Worm (Caenorhabditis elegans) whole organism, L4/young adult: Measurements from ENCODE around the gene Y94A7B.11.

Source experiments
- W03F9.2 ChIP-seq: fragments of 150-350 bp; optimal IDR thresholded peaks from 2 replicates; lab custom pipeline; 2014; ENCODE audit warnings: missing biosample characterization, missing genetic modification characterization
- dao-5 ChIP-seq: sonication (generic microtip); optimal IDR thresholded peaks from 2 replicates; lab custom pipeline; 2016; ENCODE audit warnings: missing genotype, missing genetic modification characterization, moderate library complexity, missing compliant biosample characterization
- him-1 ChIP-seq: sonication (generic microtip); optimal IDR thresholded peaks from 2 replicates; lab custom pipeline; 2016; ENCODE audit warnings: missing genotype, missing genetic modification reagents, missing genetic modification characterization, missing compliant biosample characterization

Y94A7B.11 gene

ce11 chrV:17802519-17802918 lies at the start of gene Y94A7B.11, which contains the start of gene srh-292:
Gene Y94A7B.11 (minus strand): TSS chrV:17802619.
Gene srh-292 (plus strand): TSS chrV:17802769.
- no peak for TF ChIP-seq dao-5 (tag; lab: Kevin White, UChicago)
- TF ChIP-seq him-1 (tag; lab: Kevin White, UChicago): no peak
- TF ChIP-seq W03F9.2: no peak

ce11 chrV:17845370-17845967 lies 43.0 kb upstream of the Y94A7B.11 start:
- no peak for TF ChIP-seq him-1 (tag; lab: Kevin White, UChicago)
- no peak for TF ChIP-seq dao-5 (tag; lab: Kevin White, UChicago)
- TF ChIP-seq W03F9.2: no peak

ce11 chrV:17844106-17844505 lies 41.7 kb upstream of the Y94A7B.11 start, which contains the start of gene srh-286:
Gene srh-286 (minus strand): TSS chrV:17844206.
- TF ChIP-seq W03F9.2: no peak
- no peak for TF ChIP-seq him-1 (tag; lab: Kevin White, UChicago)
- no peak for TF ChIP-seq dao-5 (tag; lab: Kevin White, UChicago)

DNA sequence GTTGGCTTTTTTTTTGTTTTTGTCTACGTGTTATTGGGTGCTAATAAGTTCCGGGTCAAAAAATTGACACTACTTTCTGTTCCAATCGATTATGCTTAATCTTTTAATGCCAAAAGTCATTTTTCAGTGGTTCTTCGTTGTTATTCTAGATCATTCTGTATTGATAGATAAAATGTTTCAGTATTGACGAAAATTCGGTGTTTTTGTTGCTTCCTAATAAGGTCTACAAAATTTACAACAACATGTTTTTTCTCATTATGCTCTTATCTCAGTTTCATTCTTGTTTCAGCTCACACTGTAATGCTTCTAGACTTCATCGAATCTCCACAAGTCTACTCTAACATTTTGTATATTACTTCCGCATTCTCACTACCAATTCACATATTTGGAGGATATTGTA lies 28.9 kb upstream of the Y94A7B.11 start, which contains the start of gene srh-303:
srh-303 (plus strand) TSS at position 301 of the 400 bp plus-strand sequence.
- TF ChIP-seq W03F9.2 (no peak), dao-5 (tag; lab: Kevin White, UChicago) (no peak)

- TF ChIP-seq dao-5 (tag; lab: Kevin White, UChicago) (no peak), W03F9.2 (no peak), him-1 (tag; lab: Kevin White, UChicago) (no peak)
Observed at ce11 chrV:17828310-17828709, 25.9 kb upstream of the Y94A7B.11 start, which contains the start of gene srh-304. Gene srh-304 (plus strand): TSS chrV:17828610.

- TF ChIP-seq dao-5 (tag; lab: Kevin White, UChicago): no peak
- TF ChIP-seq him-1 (tag; lab: Kevin White, UChicago): no peak
- TF ChIP-seq W03F9.2: no peak
Observed at ce11 chrV:17824610-17825009, 22.2 kb upstream of the Y94A7B.11 start, which contains the start of gene srh-301. Gene srh-301 (plus strand): TSS chrV:17824910.

DNA sequence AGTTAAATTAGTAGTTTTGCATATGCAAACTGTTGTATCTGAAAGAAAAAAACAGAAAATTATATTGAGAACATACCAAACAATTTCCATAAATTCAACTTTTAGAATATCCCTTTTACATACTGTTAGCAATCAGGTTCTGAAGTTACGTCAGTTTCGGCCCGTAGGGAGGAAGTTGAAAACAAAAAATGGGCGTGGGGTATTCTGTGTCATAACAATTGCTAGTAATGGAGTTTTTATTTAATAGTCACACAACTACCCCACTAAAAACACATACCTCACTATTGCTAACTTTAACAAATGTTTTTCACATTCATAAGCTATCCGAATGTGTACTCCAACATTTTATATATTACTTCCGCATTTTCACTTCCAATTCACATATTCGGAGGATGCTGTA lies 19.4 kb upstream of the Y94A7B.11 start, which contains the start of gene srh-300:
srh-300 (plus strand) TSS at position 301 of the 400 bp plus-strand sequence.
- TF ChIP-seq him-1 (tag; lab: Kevin White, UChicago) (no peak), W03F9.2 (no peak), dao-5 (tag; lab: Kevin White, UChicago) (no peak)

- TF ChIP-seq W03F9.2 (no peak), him-1 (tag; lab: Kevin White, UChicago) (no peak), dao-5 (tag; lab: Kevin White, UChicago) (no peak)
Observed at ce11 chrV:17819704-17820103, 17.3 kb upstream of the Y94A7B.11 start.

- TF ChIP-seq dao-5 (tag; lab: Kevin White, UChicago): no peak
- TF ChIP-seq him-1 (tag; lab: Kevin White, UChicago): no peak
- TF ChIP-seq W03F9.2: no peak
Observed at ce11 chrV:17818567-17818966, 16.1 kb upstream of the Y94A7B.11 start, which contains the start of gene srh-298. Gene srh-298 (plus strand): TSS chrV:17818867.

- TF ChIP-seq W03F9.2 (no peak), him-1 (tag; lab: Kevin White, UChicago) (no peak), dao-5 (tag; lab: Kevin White, UChicago) (no peak)
Observed at ce11 chrV:17812127-17812526, 9.7 kb upstream of the Y94A7B.11 start.

DNA sequence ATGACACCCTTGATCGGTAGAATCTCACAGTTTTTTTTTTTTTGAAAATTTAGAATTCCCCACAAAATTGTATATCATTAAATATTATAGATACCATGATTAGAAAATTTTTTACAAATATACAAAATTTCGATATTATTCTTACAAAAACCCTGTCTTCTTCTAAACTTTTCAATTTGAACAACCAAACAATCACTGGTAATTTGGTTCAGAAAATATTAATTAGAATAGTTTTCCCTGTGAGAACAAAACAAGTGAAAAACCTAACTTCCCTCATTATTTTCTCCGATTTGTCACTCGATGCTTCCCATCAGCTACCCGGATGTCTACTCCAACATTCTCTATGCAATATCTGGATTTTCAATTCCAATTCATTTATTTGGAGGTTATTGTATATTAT lies 7.6 kb upstream of the Y94A7B.11 start, which contains the start of gene srh-296:
srh-296 (plus strand) TSS at position 301 of the 400 bp plus-strand sequence.
- TF ChIP-seq W03F9.2 (no peak), dao-5 (tag; lab: Kevin White, UChicago) (no peak), him-1 (tag; lab: Kevin White, UChicago) (no peak)

- TF ChIP-seq dao-5 (tag; lab: Kevin White, UChicago): no peak
- TF ChIP-seq him-1 (tag; lab: Kevin White, UChicago): no peak
- no peak for TF ChIP-seq W03F9.2
Observed at ce11 chrV:17805323-17805722, 2.9 kb upstream of the Y94A7B.11 start, which contains the start of gene srh-291. Gene srh-291 (plus strand): TSS chrV:17805623.

DNA sequence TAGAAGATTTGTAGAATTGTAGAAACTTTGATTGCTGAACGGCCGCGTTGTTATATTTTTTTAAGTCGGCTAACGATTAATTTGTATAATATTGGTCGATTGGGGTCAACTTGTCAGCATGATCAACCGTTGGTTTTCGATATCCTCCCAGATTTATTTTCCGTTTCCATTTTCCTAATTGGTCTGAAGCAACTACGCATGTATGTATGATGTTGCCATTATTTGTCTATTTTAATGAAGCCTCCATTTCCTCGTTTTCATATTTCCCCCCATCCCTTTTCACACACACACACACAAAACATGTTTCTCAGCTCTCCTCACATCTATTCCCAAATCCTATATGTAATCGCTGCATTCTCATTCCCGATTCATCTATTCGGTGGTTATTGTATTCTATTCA lies 1.9 kb downstream of the Y94A7B.11 start, which contains the start of gene srh-287:
srh-287 (plus strand) TSS at position 301 of the 400 bp plus-strand sequence.
- TF ChIP-seq him-1 (tag; lab: Kevin White, UChicago): no peak
- TF ChIP-seq W03F9.2: no peak
- no peak for TF ChIP-seq dao-5 (tag; lab: Kevin White, UChicago)

DNA sequence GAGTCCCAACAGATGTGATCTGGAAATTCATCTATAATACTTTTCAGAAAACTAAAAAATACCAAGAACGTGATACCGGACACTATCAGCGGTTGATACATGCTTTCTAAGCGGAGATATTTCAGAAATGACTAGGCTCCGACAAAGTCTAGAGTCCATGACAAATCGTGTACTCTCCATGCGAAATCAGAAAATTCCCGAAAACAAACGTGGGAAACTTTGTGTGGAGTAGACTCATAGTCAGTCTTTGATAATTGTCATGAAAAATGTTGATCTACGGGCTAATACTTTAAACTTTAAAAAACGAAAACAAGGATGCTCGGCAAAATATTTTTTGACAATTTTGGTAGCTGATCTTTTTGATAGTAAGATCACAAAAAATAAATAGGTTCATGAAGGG lies 3.6 kb downstream of the Y94A7B.11 start, which contains the start of gene srx-18:
srx-18 (minus strand) TSS at position 101 of the 400 bp plus-strand sequence.
- no peak for TF ChIP-seq W03F9.2
- TF ChIP-seq him-1 (tag; lab: Kevin White, UChicago): no peak
- no peak for TF ChIP-seq dao-5 (tag; lab: Kevin White, UChicago)
